Fruit fly (Drosophila melanogaster) whole organism: ENCODE data around the gene CG17110.

Experiments
- Dll ChIP-seq: fragments of >200 bp; optimal IDR thresholded peaks from 2 replicates; lab custom pipeline; 2017
- EcR ChIP-seq, 2 experiments: fragments of >200 bp; optimal IDR thresholded peaks; 2 replicates each; lab custom pipeline; 2017; ENCODE audit warnings: missing biosample characterization in 2 of 2, missing genetic modification characterization in 2 of 2, missing genetic modification reagents in 2 of 2
- pan ChIP-seq: fragments of >200 bp; optimal IDR thresholded peaks from 2 replicates; lab custom pipeline; 2017
- psq ChIP-seq: fragments of >200 bp; optimal IDR thresholded peaks from 2 replicates; lab custom pipeline; 2017

DNA sequence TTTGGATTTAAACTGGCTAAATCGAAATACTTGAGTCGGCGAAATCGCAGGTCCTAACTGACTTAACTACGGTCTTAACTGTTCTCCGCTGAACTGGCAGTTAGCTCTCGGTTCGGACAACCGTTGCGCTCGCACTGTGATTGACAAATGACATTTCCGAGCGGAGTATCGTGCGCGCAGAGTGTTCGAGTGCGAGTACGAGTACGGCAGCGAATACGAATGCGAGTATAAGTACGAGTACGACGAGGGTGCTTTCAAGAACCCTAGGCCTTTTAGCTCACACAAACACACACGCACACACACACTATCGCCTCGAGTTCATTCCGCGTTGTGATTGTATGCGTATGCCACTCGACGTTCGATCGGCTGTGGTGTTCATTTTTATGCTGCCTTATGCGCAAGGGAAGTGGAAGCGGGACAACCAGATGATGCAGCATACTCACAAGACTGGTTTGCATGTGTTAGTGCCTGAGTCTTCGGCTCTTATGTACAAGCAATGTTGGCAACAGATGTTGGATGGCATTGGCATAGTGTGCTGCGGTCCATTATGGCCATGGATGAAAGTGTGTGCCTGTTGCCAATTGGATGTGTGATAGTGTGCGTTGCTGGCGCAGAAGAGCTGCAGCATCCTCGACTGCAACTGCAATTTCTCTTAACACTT is 50.3 kb downstream of the CG17110 start, which contains the start of gene hh:
- TF ChIP-seq pan (lab: Kevin White, UChicago) = no peak
- TF ChIP-seq Dll = no peak
- no peak for TF ChIP-seq psq (lab: Kevin White, UChicago)
- no peak for TF ChIP-seq EcR (GFP tag; optimal IDR thresholded peaks at IDR 0.05; lab: Kevin White, UChicago)
